Worm (Caenorhabditis elegans): Measurements from ENCODE around the gene gpcp-1.

gpcp-1 gene

ce11 chrX:3108603-3109002 is 1.8 kb downstream of the gpcp-1 start (continued):
- TF ChIP-seq efl-1 (optimal IDR thresholded peaks at IDR 0.05) (no peak), efl-1 (GFP tag; optimal IDR thresholded peaks at IDR 0.05 in 1 of 2) (peak in 1 of 2 experiments; percentile 88), unc-130 (tag; optimal IDR thresholded peaks at IDR 0.05) (peak; percentile 89)

- TF ChIP-seq nhr-85 (tag) (peak; percentile 85), mab-9 (GFP tag; IDR thresholded peaks at IDR 0.05) (no peak), irx-1 (tag; optimal IDR thresholded peaks at IDR 0.05) (no peak), nhr-84 (tag; optimal IDR thresholded peaks at IDR 0.05) (no peak), skn-1 (tag; optimal IDR thresholded peaks at IDR 0.05) (peak; percentile 48), lin-39 (tag; optimal IDR thresholded peaks at IDR 0.05) (peak; percentile 24), jun-1 (tag; optimal IDR thresholded peaks at IDR 0.05) (peak; percentile 25), hlh-4 (tag; optimal IDR thresholded peaks at IDR 0.05) (no peak), C04F5.9 (tag; optimal IDR thresholded peaks at IDR 0.05) (no peak), ama-1 (optimal IDR thresholded peaks at IDR 0.05) (peak; percentile 29), egl-13 (tag; optimal IDR thresholded peaks at IDR 0.05) (peak; percentile 5), nhr-47 (tag; optimal IDR thresholded peaks at IDR 0.05) (peak; percentile 67), C16A3.4 (tag; optimal IDR thresholded peaks at IDR 0.05) (peak; percentile 82), nhr-20 (tag; optimal IDR thresholded peaks at IDR 0.05) (peak; percentile 71), mef-2 (tag; optimal IDR thresholded peaks at IDR 0.05) (peak; percentile 1), mep-1 (tag; optimal IDR thresholded peaks at IDR 0.05) (peak; percentile 82), lin-14 (GFP tag; optimal IDR thresholded peaks at IDR 0.05) (peak; percentile 93), nhr-90 (tag; optimal IDR thresholded peaks at IDR 0.05; ENCODE audit: poor library complexity) (peak; percentile 69), nhr-19 (GFP tag; conservative IDR thresholded peaks at IDR 0.05) (peak; percentile 50), Y116A8C.19 (tag; optimal IDR thresholded peaks at IDR 0.05; ENCODE audit: borderline replicate concordance) (no peak), dpl-1 (GFP tag; optimal IDR thresholded peaks at IDR 0.05) (peak; percentile 78 to 88 (median 82)), lir-3 (tag; optimal IDR thresholded peaks at IDR 0.05; ENCODE audit: poor library complexity) (peak; percentile 36), zag-1 (tag; optimal IDR thresholded peaks at IDR 0.05) (no peak), unc-130 (tag; optimal IDR thresholded peaks at IDR 0.05) (peak; percentile 43), ceh-82 (tag; optimal IDR thresholded peaks at IDR 0.05) (peak in 2 of 3 experiments; percentile 25 to 52), snpc-4 (tag; optimal IDR thresholded peaks at IDR 0.05) (peak; percentile 43), lin-13 (GFP tag; optimal IDR thresholded peaks at IDR 0.05) (peak; percentile 69), lsy-2 (tag; optimal IDR thresholded peaks at IDR 0.05) (peak; percentile 63 to 74), fkh-4 (tag; optimal IDR thresholded peaks at IDR 0.05; ENCODE audit: borderline replicate concordance) (no peak), fkh-8 (tag; optimal IDR thresholded peaks at IDR 0.05) (peak; percentile 17), ceh-63 (GFP tag; optimal IDR thresholded peaks at IDR 0.05) (no peak), ceh-8 (GFP tag; optimal IDR thresholded peaks at IDR 0.05) (no peak), fkh-10 (GFP tag; optimal IDR thresholded peaks at IDR 0.05) (no peak), mdl-1 (tag; optimal IDR thresholded peaks at IDR 0.05) (peak in 1 of 2 experiments; percentile 58), tbx-2 (tag; optimal IDR thresholded peaks at IDR 0.05) (peak; percentile 72), elt-3 (tag; optimal IDR thresholded peaks at IDR 0.05) (peak in 1 of 6 experiments; percentile 28), efl-3 (GFP tag; optimal IDR thresholded peaks at IDR 0.05) (no peak), pag-3 (tag; optimal IDR thresholded peaks at IDR 0.05; ENCODE audit: borderline replicate concordance, insufficient read depth) (peak; percentile 60), efl-1 (optimal IDR thresholded peaks at IDR 0.05) (peak; percentile 63 to 86), efl-1 (GFP tag; optimal IDR thresholded peaks at IDR 0.05 in 1 of 2) (peak; percentile 76 to 94), snu-23 (GFP tag; optimal IDR thresholded peaks at IDR 0.05) (peak; percentile 71), ztf-11 (tag; optimal IDR thresholded peaks at IDR 0.05) (peak in 1 of 2 experiments; percentile 11), nhr-77 (tag; optimal IDR thresholded peaks at IDR 0.05) (peak; percentile 59), ceh-88 (GFP tag; IDR thresholded peaks at IDR 0.05) (no peak), xbp-1 (tag; optimal IDR thresholded peaks at IDR 0.05) (peak; percentile 56), unc-86 (tag; optimal IDR thresholded peaks at IDR 0.05) (peak; percentile 25), elt-2 (tag; optimal IDR thresholded peaks at IDR 0.05) (peak; percentile 40), fos-1 (tag; optimal IDR thresholded peaks at IDR 0.05) (peak; percentile 41), dsc-1 (tag; optimal IDR thresholded peaks at IDR 0.05) (peak; percentile 55), rnt-1 (tag; optimal IDR thresholded peaks at IDR 0.05) (peak; percentile 79)
Observed at ce11 chrX:3106137-3106536, 4.3 kb downstream of the gpcp-1 start, which contains the start of gene K10B3.5. Gene K10B3.5, minus strand, starts transcription at chrX:3106479.

All from whole organism, L1 larva.